Worm (Caenorhabditis elegans): ENCODE results near the gene pals-30.

DNA sequence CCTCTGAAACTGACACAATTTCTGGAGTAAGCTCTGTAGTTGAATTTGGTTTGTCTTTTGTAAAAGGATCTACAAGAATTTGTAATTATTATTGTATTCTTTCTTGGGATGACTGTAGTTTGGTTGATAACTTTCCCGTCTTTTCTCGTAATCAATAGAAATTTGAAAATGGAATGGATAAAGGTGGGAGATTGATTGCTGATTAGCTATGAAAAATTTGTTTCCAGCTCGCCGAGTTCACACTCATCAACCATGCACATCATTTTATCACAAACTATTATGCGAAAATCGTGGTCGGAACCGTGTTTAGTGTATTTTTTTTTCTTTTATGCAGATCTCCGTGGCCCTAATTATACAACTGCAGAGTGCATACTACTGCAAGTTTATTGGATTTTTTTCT is 14.9 kb downstream of the pals-30 start, which contains the start of gene T27E7.5:
- TF ChIP-seq mdl-1 (tag; optimal IDR thresholded peaks at IDR 0.05), result no peak
- TF ChIP-seq ztf-11 (tag; optimal IDR thresholded peaks at IDR 0.05), result no peak
- no peak for TF ChIP-seq ceh-82 (tag; optimal IDR thresholded peaks at IDR 0.05)
- TF ChIP-seq sea-2 (GFP tag; optimal IDR thresholded peaks at IDR 0.05), result no peak
- TF ChIP-seq nhr-25 (tag; optimal IDR thresholded peaks at IDR 0.05), result no peak
- TF ChIP-seq zag-1 (tag; optimal IDR thresholded peaks at IDR 0.05), result no peak
- no peak for TF ChIP-seq R02D3.7 (tag; optimal IDR thresholded peaks at IDR 0.05)
- no peak for TF ChIP-seq egl-27 (tag; optimal IDR thresholded peaks at IDR 0.05)
- no peak for TF ChIP-seq lin-39 (tag; optimal IDR thresholded peaks at IDR 0.05)
- TF ChIP-seq nfya-1 (tag; optimal IDR thresholded peaks at IDR 0.05; ENCODE audit: insufficient read depth), result no peak
- TF ChIP-seq unc-62 (GFP tag; optimal IDR thresholded peaks at IDR 0.05), result no peak
- TF ChIP-seq ama-1 (optimal IDR thresholded peaks at IDR 0.05), result no peak

Measured in whole organism, L3 larva.